Fruit fly (Drosophila melanogaster) whole organism, prepupa: ENCODE data around the gene SerRS.

Experiments used
- CG10631 ChIP-seq: fragments of 200-800 bp; sonication (Bioruptor generic); optimal IDR thresholded peaks from 2 replicates; lab custom pipeline; 2016; ENCODE audit warnings: missing biosample characterization, missing genetic modification characterization
- CG10669 ChIP-seq: fragments of 200-800 bp; sonication (Bioruptor generic); optimal IDR thresholded peaks from 3 replicates; lab custom pipeline; 2018; ENCODE audit warnings: missing biosample characterization, mild to moderate bottlenecking, missing genetic modification characterization, moderate library complexity
- CG11294 ChIP-seq: fragments of 200-800 bp; sonication (Bioruptor generic); IDR thresholded peaks from 2 replicates; pipeline ENCODE4 v1.3.6; 2022; ENCODE audit warnings: missing biosample characterization, missing genetic modification characterization
- CG11762 ChIP-seq: fragments of 200-800 bp; sonication (Bioruptor generic); optimal IDR thresholded peaks from 3 replicates; lab custom pipeline; 2016; ENCODE audit warnings: missing biosample characterization, missing genetic modification characterization; ENCODE audit not compliant: insufficient read depth
- CG11902 ChIP-seq: fragments of 200-800 bp; sonication (Bioruptor generic); optimal IDR thresholded peaks from 3 replicates; lab custom pipeline; 2016; ENCODE audit warnings: missing biosample characterization, missing genetic modification characterization
- CG1621 ChIP-seq: fragments of 200-800 bp; sonication (Bioruptor generic); optimal IDR thresholded peaks from 3 replicates; lab custom pipeline; 2018; ENCODE audit warnings: missing biosample characterization, mild to moderate bottlenecking, missing genetic modification characterization
- CG3032 ChIP-seq: fragments of 200-800 bp; optimal IDR thresholded peaks from 2 replicates; lab custom pipeline; 2019; ENCODE audit warnings: missing biosample characterization, mild to moderate bottlenecking, missing genetic modification characterization, moderate library complexity
- CG31627 ChIP-seq: fragments of 200-800 bp; sonication (Bioruptor generic); optimal IDR thresholded peaks from 3 replicates; lab custom pipeline; 2016; ENCODE audit warnings: missing biosample characterization, missing genetic modification characterization
- CG32006 ChIP-seq: fragments of 200-800 bp; sonication (Bioruptor generic); optimal IDR thresholded peaks from 3 replicates; lab custom pipeline; 2017; ENCODE audit warnings: missing biosample characterization, mild to moderate bottlenecking, missing genetic modification characterization
- CG3919 ChIP-seq: fragments of 200-800 bp; sonication (Bioruptor generic); optimal IDR thresholded peaks from 3 replicates; lab custom pipeline; 2016; ENCODE audit warnings: missing biosample characterization, missing genetic modification characterization
- CG4318 ChIP-seq: fragments of 200-800 bp; sonication (Bioruptor generic); optimal IDR thresholded peaks from 3 replicates; lab custom pipeline; 2017; ENCODE audit warnings: missing biosample characterization, mild to moderate bottlenecking, missing genetic modification characterization
- CG6163 ChIP-seq: fragments of 200-800 bp; sonication (Bioruptor generic); IDR thresholded peaks from 3 replicates; pipeline ENCODE4 v1.3.6; 2022; ENCODE audit warnings: missing biosample characterization, missing genetic modification characterization
- CG6276 ChIP-seq: fragments of 200-800 bp; sonication (Bioruptor generic); optimal IDR thresholded peaks from 2 replicates; lab custom pipeline; 2017; ENCODE audit warnings: missing biosample characterization, mild to moderate bottlenecking, missing genetic modification characterization
- CG6792 ChIP-seq: fragments of 200-800 bp; sonication (Bioruptor generic); optimal IDR thresholded peaks from 3 replicates; lab custom pipeline; 2016; ENCODE audit warnings: missing biosample characterization, missing genetic modification characterization
- CG6808 ChIP-seq: fragments of 200-800 bp; sonication (Bioruptor generic); optimal IDR thresholded peaks from 3 replicates; lab custom pipeline; 2017; ENCODE audit warnings: missing biosample characterization, missing genetic modification characterization, mild to moderate bottlenecking, moderate library complexity, missing genetic modification reagents
- CG6854 ChIP-seq: fragments of 200-800 bp; sonication (Bioruptor generic); optimal IDR thresholded peaks from 2 replicates; lab custom pipeline; 2017; ENCODE audit warnings: missing biosample characterization, mild to moderate bottlenecking, missing genetic modification characterization
- CG8119 ChIP-seq: fragments of 200-800 bp; sonication (Bioruptor generic); IDR thresholded peaks from 3 replicates; pipeline ENCODE4 v1.3.6; 2022; ENCODE audit warnings: missing biosample characterization, missing genetic modification characterization
- CG8319 ChIP-seq: fragments of 200-800 bp; sonication (Bioruptor generic); optimal IDR thresholded peaks from 3 replicates; lab custom pipeline; 2016; ENCODE audit warnings: missing biosample characterization, missing genetic modification characterization
- CG8632 ChIP-seq: fragments of 200-800 bp; sonication (Bioruptor generic); optimal IDR thresholded peaks from 3 replicates; lab custom pipeline; 2016; ENCODE audit warnings: missing biosample characterization, missing genetic modification characterization
- Eip75B ChIP-seq: fragments of 200-800 bp; sonication (Bioruptor generic); optimal IDR thresholded peaks from 3 replicates; lab custom pipeline; 2016; ENCODE audit warnings: missing biosample characterization, missing genetic modification characterization
- Eip78C ChIP-seq: fragments of 200-800 bp; sonication (Bioruptor generic); peaks from one replicate; lab custom pipeline; 2016; ENCODE audit warnings: missing biosample characterization, missing genetic modification characterization
- Eip93F ChIP-seq: fragments of 200-800 bp; sonication (Bioruptor generic); optimal IDR thresholded peaks from 2 replicates; lab custom pipeline; 2016; ENCODE audit warnings: missing biosample characterization, mild to moderate bottlenecking, missing genetic modification characterization
- Ets21C ChIP-seq: fragments of 200-800 bp; sonication (Bioruptor generic); optimal IDR thresholded peaks from 3 replicates; lab custom pipeline; 2016; ENCODE audit warnings: missing biosample characterization, missing genetic modification characterization
- Ets96B ChIP-seq: fragments of 200-800 bp; optimal IDR thresholded peaks from 2 replicates; lab custom pipeline; 2019; ENCODE audit warnings: missing biosample characterization, mild to moderate bottlenecking, missing genetic modification characterization, moderate library complexity
- Gug ChIP-seq: fragments of 200-800 bp; sonication (Bioruptor generic); IDR thresholded peaks from 2 replicates; pipeline ENCODE4 v1.3.6; 2022; ENCODE audit warnings: missing biosample characterization, missing genetic modification characterization
- Hr38 ChIP-seq: sonication (Bioruptor generic); optimal IDR thresholded peaks from 2 replicates; lab custom pipeline; 2016; ENCODE audit warnings: missing biosample characterization, missing genetic modification characterization
- Hr4 ChIP-seq: fragments of 200-800 bp; sonication (Bioruptor generic); optimal IDR thresholded peaks from 3 replicates; lab custom pipeline; 2016; ENCODE audit warnings: missing biosample characterization, missing genetic modification characterization
- Met ChIP-seq: fragments of 200-800 bp; sonication (Bioruptor generic); optimal IDR thresholded peaks from 3 replicates; lab custom pipeline; 2016; ENCODE audit warnings: missing biosample characterization, missing genetic modification characterization
- OdsH ChIP-seq: fragments of 200-800 bp; sonication (Bioruptor generic); optimal IDR thresholded peaks from 3 replicates; lab custom pipeline; 2016; ENCODE audit warnings: missing biosample characterization, missing genetic modification characterization
- Sox102F ChIP-seq: fragments of 200-800 bp; sonication (Bioruptor generic); optimal IDR thresholded peaks from 2 replicates; lab custom pipeline; 2016; ENCODE audit warnings: missing biosample characterization, mild to moderate bottlenecking, missing genetic modification characterization
- Sox14 ChIP-seq: fragments of 200-800 bp; sonication (Bioruptor generic); optimal IDR thresholded peaks from 3 replicates; lab custom pipeline; 2016; ENCODE audit warnings: missing biosample characterization, missing genetic modification characterization
- Sox15 ChIP-seq: fragments of 200-800 bp; sonication (Bioruptor generic); optimal IDR thresholded peaks from 3 replicates; lab custom pipeline; 2016; ENCODE audit warnings: missing biosample characterization, missing genetic modification characterization
- cyc ChIP-seq: fragments of 200-800 bp; sonication (Bioruptor generic); optimal IDR thresholded peaks from 3 replicates; lab custom pipeline; 2016; ENCODE audit warnings: missing biosample characterization, missing genetic modification characterization
- dac ChIP-seq: fragments of 200-800 bp; sonication (Bioruptor generic); optimal IDR thresholded peaks from 2 replicates; lab custom pipeline; 2017; ENCODE audit warnings: missing biosample characterization, mild to moderate bottlenecking, missing genetic modification characterization
- dsx ChIP-seq: fragments of 200-800 bp; optimal IDR thresholded peaks from 3 replicates; lab custom pipeline; 2019; ENCODE audit warnings: missing biosample characterization, mild to moderate bottlenecking, missing genetic modification characterization, moderate library complexity; ENCODE audit not compliant: poor library complexity, severe bottlenecking
- eg ChIP-seq: fragments of 200-800 bp; sonication (Bioruptor generic); IDR thresholded peaks from 3 replicates; pipeline ENCODE4 v1.3.6; 2022; ENCODE audit warnings: missing biosample characterization, missing genetic modification characterization
- esn ChIP-seq: fragments of 200-800 bp; sonication (Bioruptor generic); optimal IDR thresholded peaks from 2 replicates; lab custom pipeline; 2016; ENCODE audit warnings: missing biosample characterization, mild to moderate bottlenecking, missing genetic modification characterization, moderate library complexity
- fd59A ChIP-seq: fragments of 200-800 bp; sonication (Bioruptor generic); optimal IDR thresholded peaks from 2 replicates; lab custom pipeline; 2017; ENCODE audit warnings: missing biosample characterization, mild to moderate bottlenecking, missing genetic modification characterization, missing genetic modification reagents
- fd85E ChIP-seq: fragments of 200-800 bp; sonication (Bioruptor generic); optimal IDR thresholded peaks from 3 replicates; lab custom pipeline; 2016; ENCODE audit warnings: missing biosample characterization, missing genetic modification characterization
- fkh ChIP-seq: fragments of 200-800 bp; sonication (Bioruptor generic); optimal IDR thresholded peaks from 3 replicates; lab custom pipeline; 2017; ENCODE audit warnings: missing biosample characterization, mild to moderate bottlenecking, missing genetic modification characterization, moderate library complexity
- lz ChIP-seq: fragments of 200-800 bp; sonication (Bioruptor generic); optimal IDR thresholded peaks from 3 replicates; lab custom pipeline; 2016; ENCODE audit warnings: missing biosample characterization, missing genetic modification characterization
- net ChIP-seq: fragments of 200-800 bp; sonication (Bioruptor generic); optimal IDR thresholded peaks from 3 replicates; lab custom pipeline; 2016; ENCODE audit warnings: missing biosample characterization, missing genetic modification characterization
- salr ChIP-seq, 2 experiments: fragments of 200-800 bp; sonication (Bioruptor generic); optimal IDR thresholded peaks; 3 replicates each; lab custom pipeline; 2016 to 2018; ENCODE audit warnings: missing biosample characterization in 2 of 2, missing genetic modification characterization in 2 of 2, mild to moderate bottlenecking in 1 of 2
- spab ChIP-seq: fragments of 200-800 bp; sonication (Bioruptor generic); optimal IDR thresholded peaks from 2 replicates; lab custom pipeline; 2017; ENCODE audit warnings: missing biosample characterization, mild to moderate bottlenecking, missing genetic modification characterization, missing genetic modification reagents
- ss ChIP-seq, 2 experiments: fragments of 200-800 bp; sonication (Bioruptor generic); optimal IDR thresholded peaks; 2 replicates in 1 of 2; 3 replicates in 1 of 2; lab custom pipeline; 2017 to 2018; ENCODE audit warnings: mild to moderate bottlenecking in 2 of 2, missing biosample characterization in 2 of 2, missing genetic modification characterization in 2 of 2, moderate library complexity in 1 of 2
- topi ChIP-seq: fragments of 200-800 bp; sonication (Bioruptor generic); optimal IDR thresholded peaks from 3 replicates; lab custom pipeline; 2016; ENCODE audit warnings: missing biosample characterization, missing genetic modification characterization
- vri ChIP-seq: fragments of 200-800 bp; sonication (Bioruptor generic); optimal IDR thresholded peaks from 3 replicates; lab custom pipeline; 2016; ENCODE audit warnings: missing biosample characterization, mild to moderate bottlenecking, missing genetic modification characterization

SerRS gene

dm6 chr2L:3004601-3005000, 32.6 kb downstream of the SerRS start (continued):
- TF ChIP-seq esn (GFP tag; lab: Kevin White, UChicago) (peak; percentile 76), Sox14 (GFP tag; lab: Kevin White, UChicago) (peak; percentile 19), Eip75B (peak; percentile 63), CG8632 (GFP tag; lab: Kevin White, UChicago) (no peak), CG6854 (GFP tag; lab: Kevin White, UChicago) (peak; percentile 22), CG31627 (GFP tag; lab: Kevin White, UChicago) (peak; percentile 47), Gug (GFP tag; lab: Robert Waterston, UW) (no peak), CG11762 (GFP tag; lab: Kevin White, UChicago) (no peak), lz (GFP tag; lab: Kevin White, UChicago) (peak; percentile 28), CG11294 (GFP tag; lab: Robert Waterston, UW) (no peak), salr (GFP tag; optimal IDR thresholded peaks at IDR 0.05; lab: Kevin White, UChicago) (peak in 1 of 2 experiments; percentile 31), spab (GFP tag; lab: Kevin White, UChicago) (peak; percentile 17), CG4318 (GFP tag; lab: Kevin White, UChicago) (no peak), Ets21C (GFP tag; lab: Kevin White, UChicago) (peak; percentile 16)

dm6 chr2L:3003399-3003798, 33.8 kb downstream of the SerRS start:
- no peak for TF ChIP-seq Ets96B (tag; lab: Kevin White, UChicago)
- peak; percentile 83 for TF ChIP-seq eg (GFP tag; lab: Robert Waterston, UW)
- peak; percentile 49 for TF ChIP-seq OdsH (GFP tag; lab: Kevin White, UChicago)
- no peak for TF ChIP-seq CG10669 (GFP tag; lab: Kevin White, UChicago)
- peak; percentile 25 for TF ChIP-seq Sox14 (GFP tag; lab: Kevin White, UChicago)
- peak; percentile 93 for TF ChIP-seq Hr4 (GFP tag; lab: Kevin White, UChicago)
- no peak for TF ChIP-seq spab (GFP tag; lab: Kevin White, UChicago)
- no peak for TF ChIP-seq ss (GFP tag; optimal IDR thresholded peaks at IDR 0.05; lab: Kevin White, UChicago)
- peak; percentile 80 for TF ChIP-seq CG6163 (GFP tag; lab: Robert Waterston, UW)
- no peak for TF ChIP-seq Sox15 (GFP tag; lab: Kevin White, UChicago)
- no peak for TF ChIP-seq lz (GFP tag; lab: Kevin White, UChicago)
- no peak for TF ChIP-seq CG10631 (GFP tag; lab: Kevin White, UChicago)
- no peak for TF ChIP-seq vri
- no peak for TF ChIP-seq CG11902 (GFP tag; lab: Kevin White, UChicago)
- peak; percentile 52; the same call in 1 of the 2 replicates for TF ChIP-seq CG11294 (GFP tag; lab: Robert Waterston, UW)
- TF ChIP-seq esn (GFP tag; lab: Kevin White, UChicago): no peak
- TF ChIP-seq dac (GFP tag; lab: Kevin White, UChicago): peak; percentile 69
- TF ChIP-seq cyc: no peak
- TF ChIP-seq CG3032 (tag; lab: Kevin White, UChicago): no peak
- no peak for TF ChIP-seq CG1621 (tag; lab: Kevin White, UChicago)
- TF ChIP-seq Eip93F (GFP tag; lab: Kevin White, UChicago): no peak
- no peak for TF ChIP-seq CG6792 (GFP tag; lab: Kevin White, UChicago)
- TF ChIP-seq dsx: no peak
- TF ChIP-seq Eip78C (GFP tag; lab: Kevin White, UChicago): peak; percentile 86
- no peak for TF ChIP-seq fd85E (GFP tag; lab: Kevin White, UChicago)
- no peak for TF ChIP-seq CG8319 (GFP tag; lab: Kevin White, UChicago)
- TF ChIP-seq net (GFP tag; lab: Kevin White, UChicago): peak; percentile 28
- TF ChIP-seq CG8119: peak; percentile 93
- no peak for TF ChIP-seq CG6854 (GFP tag; lab: Kevin White, UChicago)
- peak; percentile 85 for TF ChIP-seq CG6276
- TF ChIP-seq Sox102F (GFP tag; lab: Kevin White, UChicago): no peak
- TF ChIP-seq CG8632 (GFP tag; lab: Kevin White, UChicago): no peak
- TF ChIP-seq CG3919: peak; percentile 46
- TF ChIP-seq CG4318 (GFP tag; lab: Kevin White, UChicago): peak; percentile 86
- no peak for TF ChIP-seq Ets21C (GFP tag; lab: Kevin White, UChicago)
- TF ChIP-seq CG6808 (GFP tag; lab: Kevin White, UChicago): no peak
- peak; percentile 7 for TF ChIP-seq fkh
- no peak for TF ChIP-seq CG31627 (GFP tag; lab: Kevin White, UChicago)
- TF ChIP-seq fd59A (GFP tag; lab: Kevin White, UChicago): no peak
- peak; percentile 21 for TF ChIP-seq CG11762 (GFP tag; lab: Kevin White, UChicago)
- TF ChIP-seq CG32006: peak; percentile 94
- no peak for TF ChIP-seq topi (GFP tag; lab: Kevin White, UChicago)
- peak in 1 of 2 experiments; percentile 60 for TF ChIP-seq salr (GFP tag; optimal IDR thresholded peaks at IDR 0.05; lab: Kevin White, UChicago)
- no peak for TF ChIP-seq Met (GFP tag; lab: Kevin White, UChicago)
- TF ChIP-seq Hr38 (GFP tag; lab: Kevin White, UChicago): no peak
